Worm (Caenorhabditis elegans): ENCODE data around the gene F20G2.2.

Gene F20G2.2

ce11 chrV:13725574-13725973 lies 30.6 kb downstream of the F20G2.2 start, which contains the start of gene fbxa-181:
fbxa-181 (plus strand) TSS chrV:13725874.
- TF ChIP-seq zag-1 (tag; optimal IDR thresholded peaks at IDR 0.05) (no peak), aha-1 (tag; optimal IDR thresholded peaks at IDR 0.05) (no peak), C04F5.9 (tag; optimal IDR thresholded peaks at IDR 0.05) (no peak), lin-13 (GFP tag; optimal IDR thresholded peaks at IDR 0.05) (no peak), isw-1 (GFP tag; IDR thresholded peaks at IDR 0.05) (no peak), nhr-77 (tag; optimal IDR thresholded peaks at IDR 0.05) (no peak), unc-62 (GFP tag; optimal IDR thresholded peaks at IDR 0.05) (no peak), sox-4 (tag; optimal IDR thresholded peaks at IDR 0.05) (no peak), lin-14 (GFP tag; optimal IDR thresholded peaks at IDR 0.05) (no peak), lin-39 (tag; optimal IDR thresholded peaks at IDR 0.05) (no peak)

DNA sequence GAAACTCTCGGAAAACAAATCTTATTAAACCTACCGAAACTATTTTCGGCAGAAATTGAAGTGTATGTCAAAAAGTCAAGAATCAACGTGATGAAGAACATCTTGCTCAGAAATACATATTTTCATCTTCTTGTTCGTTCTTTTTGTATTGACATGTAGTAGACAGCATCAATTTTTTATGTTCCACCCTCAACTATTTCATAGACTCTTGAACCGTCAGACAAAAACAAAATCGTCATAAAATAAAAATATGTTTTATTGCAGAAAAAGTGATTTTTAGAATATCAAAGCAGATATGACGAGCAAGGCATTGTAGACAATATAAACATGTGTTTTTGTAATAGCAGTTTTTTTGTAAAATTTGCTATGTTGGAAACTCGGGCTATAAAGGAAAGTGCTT lies 31.4 kb downstream of the F20G2.2 start, which contains the start of gene F35E12.2:
TSS of gene F35E12.2 (minus strand) at position 101 of the 400 bp plus-strand sequence.
- TF ChIP-seq efl-3 (GFP tag; optimal IDR thresholded peaks at IDR 0.05) (no peak), C04F5.9 (tag; optimal IDR thresholded peaks at IDR 0.05) (no peak), fos-1 (tag; optimal IDR thresholded peaks at IDR 0.05) (no peak), nhr-12 (tag; optimal IDR thresholded peaks at IDR 0.05) (no peak), mef-2 (tag; optimal IDR thresholded peaks at IDR 0.05) (no peak), tlp-1 (tag; optimal IDR thresholded peaks at IDR 0.05) (no peak), lin-15B (tag; optimal IDR thresholded peaks at IDR 0.05) (no peak), skn-1 (tag; optimal IDR thresholded peaks at IDR 0.05) (no peak), fkh-8 (tag; optimal IDR thresholded peaks at IDR 0.05) (no peak), lin-14 (GFP tag; optimal IDR thresholded peaks at IDR 0.05) (no peak), snu-23 (GFP tag; optimal IDR thresholded peaks at IDR 0.05) (no peak), mab-9 (GFP tag; IDR thresholded peaks at IDR 0.05) (no peak), pqm-1 (tag; optimal IDR thresholded peaks at IDR 0.05) (no peak), nhr-76 (tag; optimal IDR thresholded peaks at IDR 0.05) (no peak)

DNA sequence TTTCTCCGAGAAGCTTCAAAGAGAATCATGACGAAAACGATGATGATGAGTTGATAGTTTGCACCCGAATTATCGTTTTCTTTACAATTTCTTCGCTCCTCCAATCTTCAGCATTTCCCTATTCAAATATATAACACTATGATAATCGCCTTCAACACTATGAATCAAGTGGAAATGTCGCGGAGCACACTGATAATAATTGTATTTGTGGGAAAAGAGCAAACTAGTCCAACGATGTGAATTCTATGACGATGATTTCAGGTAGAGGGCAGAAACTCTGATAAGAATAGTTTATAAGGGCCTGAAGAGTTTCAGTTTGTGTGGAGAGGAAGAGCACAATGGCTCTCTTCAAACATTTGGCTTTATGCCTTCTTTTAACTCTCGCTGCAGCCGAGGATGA lies 39.7 kb downstream of the F20G2.2 start, which contains the start of gene T01D3.6:
TSS of gene T01D3.6 (plus strand) at position 294 of the 400 bp plus-strand sequence.
- TF ChIP-seq pqm-1 (tag; optimal IDR thresholded peaks at IDR 0.05) (peak; percentile 32), pax-3 (tag; optimal IDR thresholded peaks at IDR 0.05) (peak; percentile 29), nhr-85 (tag) (peak; percentile 10), lin-35 (GFP tag; optimal IDR thresholded peaks at IDR 0.05) (peak in 1 of 2 experiments; percentile 24), elt-2 (tag; optimal IDR thresholded peaks at IDR 0.05) (peak; percentile 79), aha-1 (tag; optimal IDR thresholded peaks at IDR 0.05) (no peak), nhr-76 (tag; optimal IDR thresholded peaks at IDR 0.05) (no peak)

DNA sequence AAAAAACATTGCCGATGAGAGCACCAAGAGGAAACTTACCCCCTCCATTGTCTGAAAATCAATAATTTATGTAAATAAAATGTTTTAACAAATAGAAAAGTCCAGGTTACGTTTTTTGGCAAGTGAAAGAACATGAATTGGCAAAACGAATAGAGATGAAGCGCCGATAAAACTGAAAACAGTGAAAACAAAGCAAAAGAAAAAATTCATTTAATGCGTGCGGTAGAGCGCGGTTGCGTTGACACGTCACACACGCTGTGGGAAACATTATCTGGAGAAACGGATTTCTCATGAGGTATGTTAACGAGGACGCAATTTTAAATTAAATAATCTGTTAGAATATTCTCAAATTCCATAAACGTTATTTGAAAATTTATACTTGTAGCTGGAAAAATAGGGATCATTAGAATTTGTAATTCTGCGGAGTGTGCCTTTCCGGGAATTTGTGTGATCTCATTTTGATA lies 41.0 kb downstream of the F20G2.2 start, which contains the start of gene zipt-9:
TSS of gene zipt-9 (minus strand) at position 51 of the 464 bp plus-strand sequence.
- peak; percentile 90 for TF ChIP-seq ceh-63 (GFP tag; optimal IDR thresholded peaks at IDR 0.05)
- TF ChIP-seq ama-1 (optimal IDR thresholded peaks at IDR 0.05), result no peak
- no peak for TF ChIP-seq nhr-84 (tag; optimal IDR thresholded peaks at IDR 0.05)
- no peak for TF ChIP-seq sup-37 (GFP tag; optimal IDR thresholded peaks at IDR 0.05)
- TF ChIP-seq ceh-90 (tag; optimal IDR thresholded peaks at IDR 0.05), result peak; percentile 62
- TF ChIP-seq efl-1 (optimal IDR thresholded peaks at IDR 0.05), result peak; percentile 82 to 85
- TF ChIP-seq efl-1 (GFP tag; optimal IDR thresholded peaks at IDR 0.05 in 1 of 2), result peak; percentile 73 to 95
- no peak for TF ChIP-seq nhr-11 (tag; optimal IDR thresholded peaks at IDR 0.05)
- TF ChIP-seq nhr-47 (tag; optimal IDR thresholded peaks at IDR 0.05), result peak; percentile 91
- peak; percentile 53 for TF ChIP-seq efl-3 (GFP tag; optimal IDR thresholded peaks at IDR 0.05)
- TF ChIP-seq egl-13 (tag; optimal IDR thresholded peaks at IDR 0.05), result peak; percentile 82
- peak; percentile 34 for TF ChIP-seq fkh-10 (GFP tag; optimal IDR thresholded peaks at IDR 0.05)
- peak; percentile 32 for TF ChIP-seq ceh-8 (GFP tag; optimal IDR thresholded peaks at IDR 0.05)
- no peak for TF ChIP-seq ets-5 (GFP tag; IDR thresholded peaks at IDR 0.05)
- peak; percentile 88 for TF ChIP-seq nhr-85 (tag)
- peak; percentile 90 for TF ChIP-seq lin-15B (tag; optimal IDR thresholded peaks at IDR 0.05)
- no peak for TF ChIP-seq nhr-76 (tag; optimal IDR thresholded peaks at IDR 0.05)
- TF ChIP-seq isw-1 (GFP tag; IDR thresholded peaks at IDR 0.05), result peak; percentile 84
- TF ChIP-seq swsn-7 (tag; optimal IDR thresholded peaks at IDR 0.05), result peak; percentile 83
- peak; percentile 67 to 84 (median 77) for TF ChIP-seq dpl-1 (GFP tag; optimal IDR thresholded peaks at IDR 0.05)
- TF ChIP-seq mab-9 (GFP tag; IDR thresholded peaks at IDR 0.05), result peak; percentile 60
- TF ChIP-seq C04F5.9 (tag; optimal IDR thresholded peaks at IDR 0.05), result peak; percentile 70
- TF ChIP-seq ceh-88 (GFP tag; IDR thresholded peaks at IDR 0.05), result peak; percentile 80
- TF ChIP-seq unc-130 (tag; optimal IDR thresholded peaks at IDR 0.05), result peak; percentile 51
- TF ChIP-seq ceh-82 (tag; optimal IDR thresholded peaks at IDR 0.05), result peak; percentile 74 to 87 (median 79)
- no peak for TF ChIP-seq alr-1 (tag; optimal IDR thresholded peaks at IDR 0.05; ENCODE audit: borderline replicate concordance)
- peak; percentile 59 for TF ChIP-seq F16B12.6 (tag; optimal IDR thresholded peaks at IDR 0.05)
- no peak for TF ChIP-seq ztf-4 (tag; optimal IDR thresholded peaks at IDR 0.05)
- TF ChIP-seq ztf-11 (tag; optimal IDR thresholded peaks at IDR 0.05), result peak in 1 of 2 experiments; percentile 90
